Worm (Caenorhabditis elegans) whole organism, mixed stage, embryonic: Measurements from ENCODE around the gene T05B4.12.

Experiments used
- M03D4.4 ChIP-seq: sonication (generic microtip); optimal IDR thresholded peaks from 2 replicates; lab custom pipeline; 2017; ENCODE audit warnings: mild to moderate bottlenecking, missing genetic modification characterization, missing compliant biosample characterization
- bed-3 ChIP-seq: fragments of 200-800 bp; sonication (Bioruptor generic); optimal IDR thresholded peaks from 3 replicates; lab custom pipeline; 2018; ENCODE audit warnings: mild to moderate bottlenecking, missing genetic modification characterization, moderate library complexity, missing compliant biosample characterization
- blmp-1 ChIP-seq: fragments of 150-350 bp; optimal IDR thresholded peaks from 2 replicates; lab custom pipeline; 2014; ENCODE audit warnings: missing biosample characterization, missing genetic modification characterization
- ceh-39 ChIP-seq: fragments of 150-350 bp; optimal IDR thresholded peaks from 2 replicates; lab custom pipeline; 2014; ENCODE audit warnings: missing biosample characterization, missing genetic modification characterization
- ceh-43 ChIP-seq: fragments of 200-800 bp; sonication (Bioruptor generic); optimal IDR thresholded peaks from 2 replicates; lab custom pipeline; 2018; ENCODE audit warnings: mild to moderate bottlenecking, missing genetic modification characterization, moderate library complexity, missing compliant biosample characterization
- ceh-83 ChIP-seq: fragments of 200-800 bp; sonication (Bioruptor generic); optimal IDR thresholded peaks from 2 replicates; lab custom pipeline; 2018; ENCODE audit warnings: mild to moderate bottlenecking, missing genetic modification characterization, missing compliant biosample characterization
- ces-1 ChIP-seq: fragments of 150-350 bp; optimal IDR thresholded peaks from 2 replicates; lab custom pipeline; 2014; ENCODE audit warnings: missing biosample characterization, missing genetic modification reagents, missing genetic modification characterization
- cnd-1 ChIP-seq: fragments of 200-800 bp; sonication (Bioruptor generic); optimal IDR thresholded peaks from 2 replicates; lab custom pipeline; 2018; ENCODE audit warnings: mild to moderate bottlenecking, missing genetic modification characterization, missing compliant biosample characterization
- drap-1 ChIP-seq: fragments of 200-800 bp; sonication (Bioruptor generic); optimal IDR thresholded peaks from 3 replicates; lab custom pipeline; 2018; ENCODE audit warnings: mild to moderate bottlenecking, missing genetic modification characterization, missing compliant biosample characterization
- elt-1 ChIP-seq: sonication (generic microtip); optimal IDR thresholded peaks from 2 replicates; lab custom pipeline; 2017; ENCODE audit warnings: missing genetic modification characterization, mild to moderate bottlenecking, missing compliant biosample characterization, antibody characterized with exemption, moderate library complexity, borderline replicate concordance; ENCODE audit not compliant: insufficient read depth
- elt-3 ChIP-seq: fragments of 150-350 bp; optimal IDR thresholded peaks from 2 replicates; lab custom pipeline; 2014; ENCODE audit warnings: missing biosample characterization, missing genetic modification characterization
- flh-1 ChIP-seq: fragments of 200-800 bp; sonication (Bioruptor generic); optimal IDR thresholded peaks from 2 replicates; lab custom pipeline; 2018; ENCODE audit warnings: mild to moderate bottlenecking, missing genetic modification characterization, moderate library complexity, missing compliant biosample characterization
- ham-2 ChIP-seq: fragments of 200-800 bp; sonication (Bioruptor generic); optimal IDR thresholded peaks from 2 replicates; lab custom pipeline; 2018; ENCODE audit warnings: mild to moderate bottlenecking, missing genetic modification characterization, missing compliant biosample characterization
- hlh-1 ChIP-seq: fragments of 150-350 bp; optimal IDR thresholded peaks from 2 replicates; lab custom pipeline; 2014; ENCODE audit warnings: missing biosample characterization, missing genetic modification reagents, missing genetic modification characterization
- lin-13 ChIP-seq: fragments of 150-350 bp; optimal IDR thresholded peaks from 2 replicates; lab custom pipeline; 2014; ENCODE audit warnings: missing biosample characterization, missing genetic modification characterization
- lin-32 ChIP-seq: fragments of 200-800 bp; sonication (Bioruptor generic); optimal IDR thresholded peaks from 2 replicates; lab custom pipeline; 2018; ENCODE audit warnings: mild to moderate bottlenecking, missing genetic modification characterization, missing compliant biosample characterization
- lsy-2 ChIP-seq: fragments of 150-350 bp; optimal IDR thresholded peaks from 2 replicates; lab custom pipeline; 2014; ENCODE audit warnings: missing biosample characterization, missing genetic modification characterization
- mep-1 ChIP-seq: fragments of 150-350 bp; optimal IDR thresholded peaks from 2 replicates; lab custom pipeline; 2017; ENCODE audit warnings: missing biosample characterization, missing genetic modification reagents, missing genetic modification characterization, inconsistent platforms
- mls-2 ChIP-seq: sonication (generic microtip); optimal IDR thresholded peaks from 2 replicates; lab custom pipeline; 2016; ENCODE audit warnings: mild to moderate bottlenecking, missing genetic modification characterization, moderate library complexity, missing compliant biosample characterization
- nhr-12 ChIP-seq: fragments of 150-350 bp; optimal IDR thresholded peaks from 2 replicates; lab custom pipeline; 2014; ENCODE audit warnings: missing biosample characterization, missing genetic modification characterization
- nhr-2 ChIP-seq: fragments of 150-350 bp; optimal IDR thresholded peaks from 2 replicates; lab custom pipeline; 2014; ENCODE audit warnings: missing biosample characterization, missing genetic modification characterization
- nhr-237 ChIP-seq: fragments of 150-350 bp; optimal IDR thresholded peaks from 2 replicates; lab custom pipeline; 2014; ENCODE audit warnings: missing biosample characterization, missing genetic modification characterization
- nhr-28 ChIP-seq: fragments of 150-350 bp; optimal IDR thresholded peaks from 2 replicates; lab custom pipeline; 2014; ENCODE audit warnings: missing biosample characterization, missing genetic modification characterization
- nhr-76 ChIP-seq: sonication (generic microtip); optimal IDR thresholded peaks from 2 replicates; lab custom pipeline; 2017; ENCODE audit warnings: missing biosample characterization, missing genetic modification characterization
- pha-4 ChIP-seq: fragments of 150-350 bp; optimal IDR thresholded peaks from 2 replicates; lab custom pipeline; 2018; ENCODE audit warnings: missing biosample characterization, missing genetic modification reagents, missing genetic modification characterization
- sem-2 ChIP-seq: fragments of 200-800 bp; sonication (Bioruptor generic); optimal IDR thresholded peaks from 2 replicates; lab custom pipeline; 2018; ENCODE audit warnings: mild to moderate bottlenecking, missing genetic modification characterization, missing compliant biosample characterization
- snpc-4 ChIP-seq: fragments of 150-350 bp; optimal IDR thresholded peaks from 2 replicates; lab custom pipeline; 2014; ENCODE audit warnings: missing biosample characterization, missing genetic modification characterization
- sptf-1 ChIP-seq: sonication (generic microtip); optimal IDR thresholded peaks from 2 replicates; lab custom pipeline; 2017; ENCODE audit warnings: mild to moderate bottlenecking, missing genetic modification characterization, moderate library complexity, missing compliant biosample characterization
- tbx-8 ChIP-seq: fragments of 200-800 bp; sonication (Bioruptor generic); optimal IDR thresholded peaks from 2 replicates; lab custom pipeline; 2018; ENCODE audit warnings: mild to moderate bottlenecking, missing genetic modification characterization, moderate library complexity, missing compliant biosample characterization
- unc-120 ChIP-seq: sonication (generic microtip); optimal IDR thresholded peaks from 2 replicates; lab custom pipeline; 2017; ENCODE audit warnings: missing genetic modification characterization, missing compliant biosample characterization; ENCODE audit not compliant: poor library complexity, severe bottlenecking
- unc-39 ChIP-seq: fragments of 150-350 bp; optimal IDR thresholded peaks from 2 replicates; lab custom pipeline; 2014; ENCODE audit warnings: missing biosample characterization, missing genetic modification characterization
- zip-8 ChIP-seq: fragments of 150-350 bp; optimal IDR thresholded peaks from 2 replicates; lab custom pipeline; 2014; ENCODE audit warnings: missing biosample characterization, missing genetic modification characterization
- ztf-11 ChIP-seq: fragments of 150-350 bp; optimal IDR thresholded peaks from 2 replicates; lab custom pipeline; 2014; ENCODE audit warnings: missing biosample characterization, missing genetic modification characterization

The T05B4.12 gene

ce11 chrV:4104298-4104697 lies 21.5 kb downstream of the T05B4.12 start, which contains the start of gene srj-39:
TSS of gene srj-39 (plus strand) at chrV:4104598.
- TF ChIP-seq zip-8 (tag; lab: Kevin White, UChicago) (no peak), snpc-4 (tag; lab: Kevin White, UChicago) (no peak), pha-4 (no peak), nhr-28 (tag; lab: Kevin White, UChicago) (no peak), flh-1 (no peak), ceh-83 (GFP tag; lab: Kevin White, UChicago) (no peak), hlh-1 (tag; lab: Kevin White, UChicago) (no peak), M03D4.4 (tag; lab: Kevin White, UChicago) (no peak), unc-39 (tag; lab: Kevin White, UChicago) (no peak), nhr-2 (tag; lab: Kevin White, UChicago) (no peak), unc-120 (tag; lab: Kevin White, UChicago) (no peak), lsy-2 (tag; lab: Kevin White, UChicago) (no peak), ztf-11 (tag; lab: Kevin White, UChicago) (no peak)
- TF ChIP-seq, all 35 proteins: peak for 0

- TF ChIP-seq zip-8 (tag; lab: Kevin White, UChicago) (no peak), ceh-39 (tag; lab: Kevin White, UChicago) (no peak), lin-13 (tag; lab: Kevin White, UChicago) (no peak), snpc-4 (tag; lab: Kevin White, UChicago) (no peak), sem-2 (GFP tag; lab: Kevin White, UChicago) (no peak)
Observed at ce11 chrV:4101567-4101966, 24.3 kb downstream of the T05B4.12 start, which contains the start of gene srj-40. TSS of gene srj-40 (plus strand) at chrV:4101867.

- no peak for TF ChIP-seq bed-3 (GFP tag; lab: Kevin White, UChicago)
- TF ChIP-seq mls-2 (tag; lab: Kevin White, UChicago): no peak
- no peak for TF ChIP-seq snpc-4 (tag; lab: Kevin White, UChicago)
- TF ChIP-seq lsy-2 (tag; lab: Kevin White, UChicago): no peak
- TF ChIP-seq nhr-28 (tag; lab: Kevin White, UChicago): no peak
- no peak for TF ChIP-seq ztf-11 (tag; lab: Kevin White, UChicago)
- no peak for TF ChIP-seq elt-3 (tag; lab: Kevin White, UChicago)
- TF ChIP-seq ceh-83 (GFP tag; lab: Kevin White, UChicago): no peak
- TF ChIP-seq unc-120 (tag; lab: Kevin White, UChicago): no peak
- TF ChIP-seq elt-1: no peak
Observed at ce11 chrV:4094740-4095139, 31.1 kb downstream of the T05B4.12 start, which contains the start of gene nhr-181. TSS of gene nhr-181 (plus strand) at chrV:4095040.

ce11 chrV:4082952-4083351 lies 42.9 kb downstream of the T05B4.12 start, which contains the start of gene F38H12.5:
TSS of gene F38H12.5 (minus strand) at chrV:4083052.
- TF ChIP-seq tbx-8 (GFP tag; lab: Kevin White, UChicago): no peak
- no peak for TF ChIP-seq flh-1
- TF ChIP-seq nhr-76 (tag; lab: Kevin White, UChicago): no peak
- TF ChIP-seq ceh-43: no peak
- TF ChIP-seq zip-8 (tag; lab: Kevin White, UChicago): no peak
- TF ChIP-seq nhr-237: no peak
- no peak for TF ChIP-seq mls-2 (tag; lab: Kevin White, UChicago)
- TF ChIP-seq unc-39 (tag; lab: Kevin White, UChicago): no peak
- TF ChIP-seq ces-1 (GFP tag; lab: Kevin White, UChicago): no peak
- TF ChIP-seq nhr-2 (tag; lab: Kevin White, UChicago): no peak
- no peak for TF ChIP-seq blmp-1 (tag; lab: Kevin White, UChicago)
- no peak for TF ChIP-seq ceh-83 (GFP tag; lab: Kevin White, UChicago)
- TF ChIP-seq cnd-1 (tag; lab: Kevin White, UChicago): no peak
- TF ChIP-seq nhr-12: no peak
- no peak for TF ChIP-seq drap-1 (GFP tag; lab: Kevin White, UChicago)
- no peak for TF ChIP-seq ham-2
- no peak for TF ChIP-seq mep-1 (tag; lab: Kevin White, UChicago)
- TF ChIP-seq hlh-1 (tag; lab: Kevin White, UChicago): no peak

- TF ChIP-seq elt-3 (tag; lab: Kevin White, UChicago): no peak
- no peak for TF ChIP-seq lsy-2 (tag; lab: Kevin White, UChicago)
- no peak for TF ChIP-seq tbx-8 (GFP tag; lab: Kevin White, UChicago)
- no peak for TF ChIP-seq nhr-28 (tag; lab: Kevin White, UChicago)
- no peak for TF ChIP-seq sptf-1 (tag; lab: Kevin White, UChicago)
- TF ChIP-seq lin-32 (GFP tag; lab: Kevin White, UChicago): no peak
- TF ChIP-seq ceh-43: no peak
- no peak for TF ChIP-seq blmp-1 (tag; lab: Kevin White, UChicago)
- TF ChIP-seq pha-4: no peak
- TF ChIP-seq ham-2: no peak
- no peak for TF ChIP-seq ceh-83 (GFP tag; lab: Kevin White, UChicago)
- no peak for TF ChIP-seq nhr-76 (tag; lab: Kevin White, UChicago)
Observed at ce11 chrV:4081283-4081682, 44.6 kb downstream of the T05B4.12 start, which contains the start of gene srh-211. TSS of gene srh-211 (minus strand) at chrV:4081383.
